Fruit fly (Drosophila melanogaster) whole organism, embryonic: ENCODE measurements around the gene Polr3F.

Source experiments
- B-H2 ChIP-seq: fragments of 200-800 bp; sonication (Bioruptor generic); optimal IDR thresholded peaks from 2 replicates; lab custom pipeline; 2018; ENCODE audit warnings: missing biosample characterization, mild to moderate bottlenecking, missing genetic modification characterization
- Bdp1 ChIP-seq: fragments of 200-800 bp; sonication (Bioruptor generic); optimal IDR thresholded peaks from 3 replicates; lab custom pipeline; 2016; ENCODE audit warnings: missing biosample characterization, missing genetic modification characterization
- Bgb ChIP-seq: fragments of 200-800 bp; sonication (Bioruptor generic); IDR thresholded peaks from 2 replicates; pipeline ENCODE4 v1.3.6; 2022; ENCODE audit warnings: missing biosample characterization, missing genetic modification characterization; ENCODE audit not compliant: partially characterized antibody
- CG10543 ChIP-seq: fragments of 200-800 bp; sonication (Bioruptor generic); optimal IDR thresholded peaks from 3 replicates; lab custom pipeline; 2017; ENCODE audit warnings: missing biosample characterization, mild to moderate bottlenecking, missing genetic modification characterization, moderate library complexity
- CG10979 ChIP-seq: fragments of 200-800 bp; sonication (Bioruptor generic); optimal IDR thresholded peaks from 2 replicates; lab custom pipeline; 2018; ENCODE audit warnings: missing biosample characterization, mild to moderate bottlenecking, missing genetic modification characterization, moderate library complexity
- CG12744 ChIP-seq: fragments of 200-800 bp; sonication (Bioruptor generic); optimal IDR thresholded peaks from 2 replicates; lab custom pipeline; 2016; ENCODE audit warnings: missing biosample characterization, missing genetic modification characterization
- CG14014 ChIP-seq: fragments of 200-800 bp; sonication (Bioruptor generic); IDR thresholded peaks from 2 replicates; pipeline ENCODE4 v1.3.6; 2022; ENCODE audit warnings: missing biosample characterization, missing genetic modification characterization
- CG14667 ChIP-seq: fragments of 200-800 bp; sonication (Bioruptor generic); IDR thresholded peaks from 2 replicates; pipeline ENCODE4 v1.3.6; 2022; ENCODE audit warnings: missing biosample characterization, missing genetic modification characterization
- CG15011 ChIP-seq: fragments of 200-800 bp; sonication (Bioruptor generic); optimal IDR thresholded peaks from 3 replicates; lab custom pipeline; 2018; ENCODE audit warnings: missing biosample characterization, mild to moderate bottlenecking, missing genetic modification characterization
- CG1602 ChIP-seq: fragments of 200-800 bp; sonication (Bioruptor generic); optimal IDR thresholded peaks from 3 replicates; lab custom pipeline; 2016; ENCODE audit warnings: missing biosample characterization, missing genetic modification characterization
- CG16863 ChIP-seq: fragments of 200-800 bp; sonication (Bioruptor generic); optimal IDR thresholded peaks from 3 replicates; lab custom pipeline; 2016; ENCODE audit warnings: missing biosample characterization, missing genetic modification characterization
- CG17361 ChIP-seq: fragments of 200-800 bp; sonication (Bioruptor generic); IDR thresholded peaks from 3 replicates; pipeline ENCODE4 v1.3.6; 2022; ENCODE audit warnings: missing biosample characterization, missing genetic modification characterization
- CG17568 ChIP-seq: fragments of 200-800 bp; sonication (Bioruptor generic); optimal IDR thresholded peaks from 2 replicates; lab custom pipeline; 2018; ENCODE audit warnings: missing biosample characterization, mild to moderate bottlenecking, missing genetic modification characterization, moderate library complexity
- CG17912 ChIP-seq: fragments of 200-800 bp; sonication (Bioruptor generic); optimal IDR thresholded peaks from 2 replicates; lab custom pipeline; 2018; ENCODE audit warnings: missing biosample characterization, mild to moderate bottlenecking, missing genetic modification characterization
- CG18476 ChIP-seq: fragments of 200-800 bp; sonication (Bioruptor generic); optimal IDR thresholded peaks from 2 replicates; lab custom pipeline; 2016; ENCODE audit warnings: missing biosample characterization, mild to moderate bottlenecking, missing genetic modification characterization
- CG31388 ChIP-seq: fragments of 200-800 bp; sonication (Bioruptor generic); optimal IDR thresholded peaks from 2 replicates; lab custom pipeline; 2016; ENCODE audit warnings: missing biosample characterization, missing genetic modification characterization
- CG31441 ChIP-seq: fragments of 200-800 bp; sonication (Bioruptor generic); IDR thresholded peaks from 2 replicates; pipeline ENCODE4 v1.3.6; 2022; ENCODE audit warnings: missing biosample characterization, missing genetic modification characterization
- CG5180 ChIP-seq: fragments of 200-800 bp; sonication (Bioruptor generic); optimal IDR thresholded peaks from 3 replicates; lab custom pipeline; 2017; ENCODE audit warnings: missing biosample characterization, missing genetic modification characterization, mild to moderate bottlenecking, moderate library complexity, missing genetic modification reagents
- CG7357 ChIP-seq: fragments of 200-800 bp; sonication (Bioruptor generic); IDR thresholded peaks from 3 replicates; pipeline ENCODE4 v1.3.6; 2022; ENCODE audit warnings: missing biosample characterization, missing genetic modification characterization
- CG7372 ChIP-seq: fragments of 200-800 bp; sonication (Bioruptor generic); IDR thresholded peaks from 2 replicates; pipeline ENCODE4 v1.3.6; 2022; ENCODE audit warnings: missing biosample characterization, missing genetic modification characterization
- CG8478 ChIP-seq: fragments of >200 bp; optimal IDR thresholded peaks from 2 replicates; lab custom pipeline; 2018
- D19A ChIP-seq: fragments of 200-800 bp; optimal IDR thresholded peaks from 3 replicates; lab custom pipeline; 2019; ENCODE audit warnings: missing biosample characterization, mild to moderate bottlenecking, missing genetic modification characterization, moderate library complexity
- Doc2 ChIP-seq: fragments of 200-800 bp; sonication (Bioruptor generic); IDR thresholded peaks from 2 replicates; pipeline ENCODE4 v1.3.6; 2022; ENCODE audit warnings: missing biosample characterization, missing genetic modification characterization
- E2f2 ChIP-seq: fragments of 200-800 bp; sonication (Bioruptor generic); IDR thresholded peaks from 2 replicates; pipeline ENCODE4 v1.3.6; 2022; ENCODE audit warnings: missing biosample characterization, missing genetic modification characterization
- Ets65A ChIP-seq: fragments of 200-800 bp; sonication (Bioruptor generic); peaks from one replicate; lab custom pipeline; 2016; ENCODE audit warnings: missing biosample characterization, missing genetic modification characterization
- Hmx ChIP-seq: fragments of 200-800 bp; sonication (Bioruptor generic); optimal IDR thresholded peaks from 2 replicates; lab custom pipeline; 2016; ENCODE audit warnings: missing biosample characterization, missing genetic modification characterization
- Med ChIP-seq: fragments of 200-800 bp; sonication (Bioruptor generic); peaks from one replicate; lab custom pipeline; 2016; ENCODE audit warnings: missing biosample characterization, missing genetic modification characterization, mild to moderate bottlenecking, inconsistent platforms, moderate library complexity
- Mrtf ChIP-seq: fragments of 200-800 bp; sonication (Bioruptor generic); IDR thresholded peaks from 3 replicates; pipeline ENCODE4 v1.3.6; 2022; ENCODE audit warnings: missing biosample characterization, missing genetic modification characterization
- NC2β ChIP-seq: fragments of 200-800 bp; sonication (Bioruptor generic); optimal IDR thresholded peaks from 2 replicates; lab custom pipeline; 2016; ENCODE audit warnings: missing biosample characterization, missing genetic modification characterization
- Taf1 ChIP-seq: fragments of 200-800 bp; sonication (Bioruptor generic); IDR thresholded peaks from 2 replicates; pipeline ENCODE4 v1.3.6; 2022; ENCODE audit warnings: missing biosample characterization, missing genetic modification characterization
- Xrp1 ChIP-seq: fragments of 200-800 bp; sonication (Bioruptor generic); IDR thresholded peaks from 2 replicates; pipeline ENCODE4 v1.3.6; 2022; ENCODE audit warnings: missing biosample characterization, missing genetic modification characterization
- bab2 ChIP-seq: fragments of 200-800 bp; sonication (Bioruptor generic); optimal IDR thresholded peaks from 2 replicates; lab custom pipeline; 2016; ENCODE audit warnings: missing biosample characterization, missing genetic modification characterization
- bbx ChIP-seq: fragments of 200-800 bp; sonication (Bioruptor generic); IDR thresholded peaks from 2 replicates; pipeline ENCODE4 v1.3.6; 2022; ENCODE audit warnings: missing biosample characterization, missing genetic modification characterization; ENCODE audit not compliant: partially characterized antibody
- br ChIP-seq: fragments of >200 bp; optimal IDR thresholded peaks from 2 replicates; lab custom pipeline; 2017
- crc ChIP-seq: fragments of 200-800 bp; sonication (Bioruptor generic); optimal IDR thresholded peaks from 2 replicates; lab custom pipeline; 2016; ENCODE audit warnings: missing biosample characterization, missing genetic modification characterization
- da ChIP-seq: fragments of 200-800 bp; sonication (Bioruptor generic); optimal IDR thresholded peaks from 2 replicates; lab custom pipeline; 2016; ENCODE audit warnings: missing biosample characterization, missing genetic modification characterization
- dan ChIP-seq: fragments of 200-800 bp; sonication (Bioruptor generic); IDR thresholded peaks from 2 replicates; pipeline ENCODE4 v1.3.6; 2022; ENCODE audit warnings: missing biosample characterization, missing genetic modification characterization
- dm ChIP-seq: fragments of 200-800 bp; sonication (Bioruptor generic); optimal IDR thresholded peaks from 3 replicates; lab custom pipeline; 2016; ENCODE audit warnings: missing biosample characterization, missing genetic modification characterization
- en ChIP-seq: fragments of 200-800 bp; sonication (Bioruptor generic); optimal IDR thresholded peaks from 2 replicates; lab custom pipeline; 2016; ENCODE audit warnings: missing biosample characterization, missing genetic modification characterization
- eve ChIP-seq, 2 experiments: fragments of >200 bp; optimal IDR thresholded peaks; 2 replicates each; lab custom pipeline; 2017; ENCODE audit warnings: missing biosample characterization in 2 of 2, missing genetic modification characterization in 2 of 2
- fu2 ChIP-seq: fragments of 200-800 bp; sonication (Bioruptor generic); optimal IDR thresholded peaks from 2 replicates; lab custom pipeline; 2016; ENCODE audit warnings: missing biosample characterization, missing genetic modification characterization
- lbe ChIP-seq: fragments of 200-800 bp; sonication (Bioruptor generic); optimal IDR thresholded peaks from 2 replicates; lab custom pipeline; 2016; ENCODE audit warnings: missing biosample characterization, mild to moderate bottlenecking, missing genetic modification characterization
- mirr ChIP-seq: fragments of 200-800 bp; sonication (Bioruptor generic); optimal IDR thresholded peaks from 3 replicates; lab custom pipeline; 2018; ENCODE audit warnings: missing biosample characterization, mild to moderate bottlenecking, missing genetic modification characterization
- nom ChIP-seq: fragments of 200-800 bp; sonication (Bioruptor generic); optimal IDR thresholded peaks from 2 replicates; lab custom pipeline; 2017; ENCODE audit warnings: missing biosample characterization, missing genetic modification characterization, mild to moderate bottlenecking, moderate library complexity, missing genetic modification reagents
- oc ChIP-seq: fragments of 200-800 bp; sonication (Bioruptor generic); optimal IDR thresholded peaks from 2 replicates; lab custom pipeline; 2018; ENCODE audit warnings: missing biosample characterization, mild to moderate bottlenecking, missing genetic modification characterization, moderate library complexity
- pita ChIP-seq: fragments of 200-800 bp; sonication (Bioruptor generic); optimal IDR thresholded peaks from 2 replicates; lab custom pipeline; 2017; ENCODE audit warnings: missing biosample characterization, mild to moderate bottlenecking, missing genetic modification characterization
- pnt ChIP-seq: fragments of 200-800 bp; sonication (Bioruptor generic); optimal IDR thresholded peaks from 3 replicates; lab custom pipeline; 2016; ENCODE audit warnings: missing biosample characterization, missing genetic modification characterization
- sima ChIP-seq: fragments of 200-800 bp; sonication (Bioruptor generic); optimal IDR thresholded peaks from 2 replicates; lab custom pipeline; 2016; ENCODE audit warnings: missing biosample characterization, missing genetic modification characterization
- tap ChIP-seq: fragments of 200-800 bp; optimal IDR thresholded peaks from 3 replicates; lab custom pipeline; 2019; ENCODE audit warnings: missing biosample characterization, mild to moderate bottlenecking, missing genetic modification characterization, moderate library complexity
- twi ChIP-seq: fragments of 200-800 bp; optimal IDR thresholded peaks from 2 replicates; lab custom pipeline; 2019; ENCODE audit warnings: missing biosample characterization, mild to moderate bottlenecking, missing genetic modification characterization, moderate library complexity
- zen2 ChIP-seq: fragments of 200-800 bp; sonication (Bioruptor generic); IDR thresholded peaks from 3 replicates; pipeline ENCODE4 v1.3.6; 2022; ENCODE audit warnings: missing biosample characterization, missing genetic modification characterization; ENCODE audit not compliant: partially characterized antibody

The Polr3F gene

DNA sequence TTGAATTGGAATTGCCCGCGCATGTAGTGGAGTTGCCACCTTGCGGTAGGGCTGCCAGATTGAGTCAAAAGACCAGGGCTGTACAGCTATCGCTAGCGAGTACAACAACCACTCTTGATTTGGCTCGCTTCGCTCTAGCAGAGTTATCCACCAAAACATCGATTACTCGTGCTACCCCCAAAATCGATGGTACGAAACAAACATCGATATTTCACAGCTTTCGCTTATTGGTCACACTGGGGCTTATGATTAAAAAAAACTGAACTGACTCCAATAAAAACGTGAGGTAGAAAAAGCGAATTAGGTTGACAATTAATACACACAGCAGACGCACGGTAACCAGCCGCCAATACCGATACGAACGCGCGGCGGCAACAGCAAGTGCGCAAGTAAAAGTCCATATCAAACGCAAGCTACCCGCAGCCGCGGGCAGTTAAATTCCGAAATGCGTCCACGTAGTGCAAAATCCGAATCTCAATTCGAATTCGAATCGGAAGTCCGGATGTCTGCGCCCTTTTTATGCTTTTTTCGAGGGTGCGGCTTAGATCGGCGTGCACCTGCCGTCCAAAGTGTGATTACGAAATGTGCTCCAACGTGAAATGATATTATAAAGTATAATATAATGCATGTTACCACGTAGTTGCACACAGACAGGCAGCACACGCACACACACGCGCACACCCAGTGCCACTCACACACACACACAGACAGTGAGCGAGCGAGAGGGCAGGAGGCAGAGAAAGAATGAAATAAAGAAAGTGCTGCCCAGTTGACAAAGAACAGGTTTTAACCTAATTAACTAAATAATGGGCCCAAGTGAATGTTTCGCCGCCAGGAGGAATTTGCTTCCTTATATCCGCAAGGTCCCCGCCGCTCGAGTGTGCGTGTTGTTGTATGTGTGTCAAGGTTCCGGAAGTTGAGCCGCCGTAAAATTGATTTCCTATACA is 10.4 kb downstream of the Polr3F start, which contains the start of gene Sar1 (continued):
- TF ChIP-seq CG10979 (no peak), D19A (tag; lab: Kevin White, UChicago) (no peak), da (GFP tag; lab: Kevin White, UChicago) (no peak), Ets65A (GFP tag; lab: Kevin White, UChicago) (peak; percentile 95), CG15011 (GFP tag; lab: Kevin White, UChicago) (no peak), dan (GFP tag; lab: Robert Waterston, UW) (no peak), CG18476 (no peak), bab2 (GFP tag; lab: Kevin White, UChicago) (no peak), NC2β (GFP tag; lab: Kevin White, UChicago) (peak; percentile 50), CG10543 (peak; percentile 48), Mrtf (no peak), en (GFP tag; lab: Kevin White, UChicago) (no peak), pnt (GFP tag; lab: Kevin White, UChicago) (no peak), CG14667 (GFP tag; lab: Robert Waterston, UW) (no peak), Taf1 (GFP tag; lab: Robert Waterston, UW) (no peak), oc (tag; lab: Kevin White, UChicago) (no peak), fu2 (GFP tag; lab: Kevin White, UChicago) (peak; percentile 51), CG1602 (peak; percentile 12), CG31388 (GFP tag; lab: Kevin White, UChicago) (no peak), CG12744 (GFP tag; lab: Kevin White, UChicago) (no peak), tap (tag; lab: Kevin White, UChicago) (no peak), lbe (GFP tag; lab: Kevin White, UChicago) (no peak), pita (GFP tag; lab: Kevin White, UChicago) (peak; percentile 97), CG7372 (GFP tag; lab: Robert Waterston, UW) (no peak), B-H2 (GFP tag; lab: Kevin White, UChicago) (peak; percentile 58), CG31441 (GFP tag; lab: Robert Waterston, UW) (no peak), Hmx (GFP tag; lab: Kevin White, UChicago) (no peak), zen2 (peak; percentile 82), br (lab: Kevin White, UChicago) (no peak), CG17361 (GFP tag; lab: Robert Waterston, UW) (peak; percentile 19; the same call in 1 of the 3 replicates), mirr (GFP tag; lab: Kevin White, UChicago) (no peak), Med (GFP tag; lab: Kevin White, UChicago) (peak; percentile 90), eve (GFP tag; optimal IDR thresholded peaks at IDR 0.05; lab: Kevin White, UChicago) (no peak), CG5180 (no peak), bbx (GFP tag; lab: Robert Waterston, UW) (peak; percentile 96), Doc2 (GFP tag; lab: Robert Waterston, UW) (no peak), Xrp1 (no peak), nom (GFP tag; lab: Kevin White, UChicago) (peak; percentile 37), dm (peak; percentile 59), Bdp1 (GFP tag; lab: Kevin White, UChicago) (no peak), CG14014 (GFP tag; lab: Robert Waterston, UW) (no peak), sima (GFP tag; lab: Kevin White, UChicago) (no peak), CG17912 (GFP tag; lab: Kevin White, UChicago) (peak; percentile 55), Bgb (GFP tag; lab: Robert Waterston, UW) (peak; percentile 97), crc (no peak), CG7357 (GFP tag; lab: Robert Waterston, UW) (no peak), twi (tag; lab: Kevin White, UChicago) (no peak), CG17568 (peak; percentile 5), CG16863 (no peak), E2f2 (GFP tag; lab: Robert Waterston, UW) (peak; percentile 100), CG8478 (peak; percentile 29)
